Fruit fly (Drosophila melanogaster): ENCODE measurements around the gene TBC1D16.

dm6 chr2L:10396488-10396824, 39.0 kb downstream of the TBC1D16 start, which contains the start of gene Cnot4:
- TF ChIP-seq CG32264 (GFP tag; optimal IDR thresholded peaks at IDR 0.05) (no peak), psq (GFP tag; optimal IDR thresholded peaks at IDR 0.05) (no peak)

All from whole organism, wandering third instar larva.